Worm (Caenorhabditis elegans) whole organism, mixed stage, embryonic: ENCODE results near the gene atat-2.

ENCODE experiments used
- M03D4.4 ChIP-seq: sonication (generic microtip); optimal IDR thresholded peaks from 2 replicates; lab custom pipeline; 2017; ENCODE audit warnings: mild to moderate bottlenecking, missing genetic modification characterization, missing compliant biosample characterization
- bed-3 ChIP-seq: fragments of 200-800 bp; sonication (Bioruptor generic); optimal IDR thresholded peaks from 3 replicates; lab custom pipeline; 2018; ENCODE audit warnings: mild to moderate bottlenecking, missing genetic modification characterization, moderate library complexity, missing compliant biosample characterization
- blmp-1 ChIP-seq: fragments of 150-350 bp; optimal IDR thresholded peaks from 2 replicates; lab custom pipeline; 2014; ENCODE audit warnings: missing biosample characterization, missing genetic modification characterization
- ces-1 ChIP-seq: fragments of 150-350 bp; optimal IDR thresholded peaks from 2 replicates; lab custom pipeline; 2014; ENCODE audit warnings: missing biosample characterization, missing genetic modification reagents, missing genetic modification characterization
- cnd-1 ChIP-seq: fragments of 200-800 bp; sonication (Bioruptor generic); optimal IDR thresholded peaks from 2 replicates; lab custom pipeline; 2018; ENCODE audit warnings: mild to moderate bottlenecking, missing genetic modification characterization, missing compliant biosample characterization
- ham-2 ChIP-seq: fragments of 200-800 bp; sonication (Bioruptor generic); optimal IDR thresholded peaks from 2 replicates; lab custom pipeline; 2018; ENCODE audit warnings: mild to moderate bottlenecking, missing genetic modification characterization, missing compliant biosample characterization
- hlh-1 ChIP-seq: fragments of 150-350 bp; optimal IDR thresholded peaks from 2 replicates; lab custom pipeline; 2014; ENCODE audit warnings: missing biosample characterization, missing genetic modification reagents, missing genetic modification characterization
- lsy-2 ChIP-seq: fragments of 150-350 bp; optimal IDR thresholded peaks from 2 replicates; lab custom pipeline; 2014; ENCODE audit warnings: missing biosample characterization, missing genetic modification characterization
- mab-5 ChIP-seq: fragments of 150-350 bp; optimal IDR thresholded peaks from 2 replicates; lab custom pipeline; 2014; ENCODE audit warnings: missing biosample characterization, missing genetic modification characterization
- mep-1 ChIP-seq: fragments of 150-350 bp; optimal IDR thresholded peaks from 2 replicates; lab custom pipeline; 2017; ENCODE audit warnings: missing biosample characterization, missing genetic modification reagents, missing genetic modification characterization, inconsistent platforms
- mls-2 ChIP-seq: sonication (generic microtip); optimal IDR thresholded peaks from 2 replicates; lab custom pipeline; 2016; ENCODE audit warnings: mild to moderate bottlenecking, missing genetic modification characterization, moderate library complexity, missing compliant biosample characterization
- nhr-12 ChIP-seq: fragments of 150-350 bp; optimal IDR thresholded peaks from 2 replicates; lab custom pipeline; 2014; ENCODE audit warnings: missing biosample characterization, missing genetic modification characterization
- nhr-2 ChIP-seq: fragments of 150-350 bp; optimal IDR thresholded peaks from 2 replicates; lab custom pipeline; 2014; ENCODE audit warnings: missing biosample characterization, missing genetic modification characterization
- nhr-237 ChIP-seq: fragments of 150-350 bp; optimal IDR thresholded peaks from 2 replicates; lab custom pipeline; 2014; ENCODE audit warnings: missing biosample characterization, missing genetic modification characterization
- snpc-4 ChIP-seq: fragments of 150-350 bp; optimal IDR thresholded peaks from 2 replicates; lab custom pipeline; 2014; ENCODE audit warnings: missing biosample characterization, missing genetic modification characterization
- sptf-1 ChIP-seq: sonication (generic microtip); optimal IDR thresholded peaks from 2 replicates; lab custom pipeline; 2017; ENCODE audit warnings: mild to moderate bottlenecking, missing genetic modification characterization, moderate library complexity, missing compliant biosample characterization
- tbx-8 ChIP-seq: fragments of 200-800 bp; sonication (Bioruptor generic); optimal IDR thresholded peaks from 2 replicates; lab custom pipeline; 2018; ENCODE audit warnings: mild to moderate bottlenecking, missing genetic modification characterization, moderate library complexity, missing compliant biosample characterization
- unc-120 ChIP-seq: sonication (generic microtip); optimal IDR thresholded peaks from 2 replicates; lab custom pipeline; 2017; ENCODE audit warnings: missing genetic modification characterization, missing compliant biosample characterization; ENCODE audit not compliant: poor library complexity, severe bottlenecking
- unc-39 ChIP-seq: fragments of 150-350 bp; optimal IDR thresholded peaks from 2 replicates; lab custom pipeline; 2014; ENCODE audit warnings: missing biosample characterization, missing genetic modification characterization
- unc-62 ChIP-seq: fragments of 150-350 bp; optimal IDR thresholded peaks from 2 replicates; lab custom pipeline; 2014; ENCODE audit warnings: missing biosample characterization, missing genetic modification reagents, missing genetic modification characterization
- zip-8 ChIP-seq: fragments of 150-350 bp; optimal IDR thresholded peaks from 2 replicates; lab custom pipeline; 2014; ENCODE audit warnings: missing biosample characterization, missing genetic modification characterization

The atat-2 gene

ce11 chrX:5897038-5897437 lies 48.1 kb downstream of the atat-2 start, which contains the start of gene tbc-16:
Gene tbc-16 (plus strand): TSS chrX:5897338.
- TF ChIP-seq mls-2: no peak
- no peak for TF ChIP-seq unc-62 (GFP tag; lab: Kevin White, UChicago)
- no peak for TF ChIP-seq hlh-1 (tag; lab: Kevin White, UChicago)
- no peak for TF ChIP-seq bed-3 (GFP tag; lab: Kevin White, UChicago)
- TF ChIP-seq unc-120 (tag; lab: Kevin White, UChicago): no peak
- no peak for TF ChIP-seq blmp-1 (tag; lab: Kevin White, UChicago)
- TF ChIP-seq snpc-4 (tag; lab: Kevin White, UChicago): no peak
- no peak for TF ChIP-seq mab-5 (tag; lab: Kevin White, UChicago)
- TF ChIP-seq lsy-2: no peak
- no peak for TF ChIP-seq M03D4.4 (tag; lab: Kevin White, UChicago)
- TF ChIP-seq unc-39: no peak
- no peak for TF ChIP-seq ces-1
- TF ChIP-seq zip-8 (tag; lab: Kevin White, UChicago): no peak
- no peak for TF ChIP-seq mep-1 (tag; lab: Kevin White, UChicago)
- TF ChIP-seq sptf-1 (tag; lab: Kevin White, UChicago): no peak
- no peak for TF ChIP-seq nhr-12 (tag; lab: Kevin White, UChicago)
- TF ChIP-seq nhr-2 (tag; lab: Kevin White, UChicago): no peak
- no peak for TF ChIP-seq ham-2 (GFP tag; lab: Kevin White, UChicago)
- TF ChIP-seq cnd-1 (tag; lab: Kevin White, UChicago): no peak
- no peak for TF ChIP-seq tbx-8

- TF ChIP-seq nhr-237 (tag; lab: Kevin White, UChicago): no peak
- TF ChIP-seq, all 35 proteins: peak for 0
Measured at ce11 chrX:5901499-5901898, 52.6 kb downstream of the atat-2 start.
